Fruit fly (Drosophila melanogaster) whole organism, prepupa: ENCODE results near the gene CG5254.

Experiments
- Ets96B ChIP-seq: fragments of 200-800 bp; optimal IDR thresholded peaks from 2 replicates; lab custom pipeline; 2019; ENCODE audit warnings: missing biosample characterization, mild to moderate bottlenecking, missing genetic modification characterization, moderate library complexity
- dsx ChIP-seq: fragments of 200-800 bp; optimal IDR thresholded peaks from 3 replicates; lab custom pipeline; 2019; ENCODE audit warnings: missing biosample characterization, mild to moderate bottlenecking, missing genetic modification characterization, moderate library complexity; ENCODE audit not compliant: poor library complexity, severe bottlenecking
- net ChIP-seq: fragments of 200-800 bp; sonication (Bioruptor generic); optimal IDR thresholded peaks from 3 replicates; lab custom pipeline; 2016; ENCODE audit warnings: missing biosample characterization, missing genetic modification characterization

dm6 chrX:768480-769123 is 18.5 kb downstream of the CG5254 start:
- TF ChIP-seq net (GFP tag; lab: Kevin White, UChicago) (no peak), dsx (GFP tag; lab: Kevin White, UChicago) (no peak), Ets96B (tag; lab: Kevin White, UChicago) (no peak)
